Fruit fly (Drosophila melanogaster) whole organism, embryonic: Measurements from ENCODE around the gene dar1.

Source experiments
- Aef1 ChIP-seq: fragments of 200-800 bp; sonication (Bioruptor generic); IDR thresholded peaks from 3 replicates; pipeline ENCODE4 v1.3.6; 2022; ENCODE audit warnings: missing biosample characterization, missing genetic modification characterization
- BEAF-32 ChIP-seq: fragments of 200-800 bp; sonication (Bioruptor generic); optimal IDR thresholded peaks from 3 replicates; lab custom pipeline; 2017; ENCODE audit warnings: missing biosample characterization, missing genetic modification characterization, mild to moderate bottlenecking, moderate library complexity, missing genetic modification reagents
- CG10321 ChIP-seq: fragments of 200-800 bp; sonication (Bioruptor generic); IDR thresholded peaks from 2 replicates; pipeline ENCODE4 v1.3.6; 2022; ENCODE audit warnings: missing biosample characterization, missing genetic modification characterization
- CG1647 ChIP-seq: fragments of 200-800 bp; sonication (Bioruptor generic); optimal IDR thresholded peaks from 3 replicates; lab custom pipeline; 2016; ENCODE audit warnings: missing biosample characterization, missing genetic modification characterization
- CG16779 ChIP-seq: fragments of 200-800 bp; sonication (Bioruptor generic); IDR thresholded peaks from 2 replicates; pipeline ENCODE4 v1.3.6; 2022; ENCODE audit warnings: missing biosample characterization, missing genetic modification characterization
- CG1832 ChIP-seq: fragments of 200-800 bp; sonication (Bioruptor generic); optimal IDR thresholded peaks from 2 replicates; lab custom pipeline; 2017; ENCODE audit warnings: missing biosample characterization, mild to moderate bottlenecking, missing genetic modification characterization, inconsistent platforms
- CG2129 ChIP-seq: fragments of 200-800 bp; sonication (Bioruptor generic); IDR thresholded peaks from 2 replicates; pipeline ENCODE4 v1.3.6; 2022; ENCODE audit warnings: missing biosample characterization, missing genetic modification characterization; ENCODE audit not compliant: partially characterized antibody
- CG31388 ChIP-seq: fragments of 200-800 bp; sonication (Bioruptor generic); optimal IDR thresholded peaks from 2 replicates; lab custom pipeline; 2016; ENCODE audit warnings: missing biosample characterization, missing genetic modification characterization
- CG32767 ChIP-seq: fragments of 200-800 bp; sonication (Bioruptor generic); IDR thresholded peaks from 2 replicates; pipeline ENCODE4 v1.3.6; 2022; ENCODE audit warnings: missing biosample characterization, missing genetic modification characterization
- CG3995 ChIP-seq: fragments of 200-800 bp; sonication (Bioruptor generic); optimal IDR thresholded peaks from 3 replicates; lab custom pipeline; 2016; ENCODE audit warnings: missing biosample characterization, missing genetic modification characterization
- CG4404 ChIP-seq: fragments of 200-800 bp; sonication (Bioruptor generic); IDR thresholded peaks from 2 replicates; pipeline ENCODE4 v1.3.6; 2022; ENCODE audit warnings: missing biosample characterization, missing genetic modification characterization
- CG4424 ChIP-seq: fragments of 200-800 bp; sonication (Bioruptor generic); optimal IDR thresholded peaks from 3 replicates; lab custom pipeline; 2016; ENCODE audit warnings: missing biosample characterization, missing genetic modification characterization
- CG6854 ChIP-seq: fragments of 200-800 bp; sonication (Bioruptor generic); optimal IDR thresholded peaks from 3 replicates; lab custom pipeline; 2017; ENCODE audit warnings: missing biosample characterization, mild to moderate bottlenecking, missing genetic modification characterization
- CG7839 ChIP-seq: fragments of 200-800 bp; sonication (Bioruptor generic); optimal IDR thresholded peaks from 3 replicates; lab custom pipeline; 2018; ENCODE audit warnings: missing biosample characterization, mild to moderate bottlenecking, missing genetic modification characterization, moderate library complexity
- CG7928 ChIP-seq: fragments of 200-800 bp; sonication (Bioruptor generic); optimal IDR thresholded peaks from 2 replicates; lab custom pipeline; 2017; ENCODE audit warnings: missing biosample characterization, mild to moderate bottlenecking, missing genetic modification characterization
- CG8281 ChIP-seq: fragments of 200-800 bp; sonication (Bioruptor generic); optimal IDR thresholded peaks from 2 replicates; lab custom pipeline; 2018; ENCODE audit warnings: missing biosample characterization, mild to moderate bottlenecking, missing genetic modification characterization, moderate library complexity
- CG8388 ChIP-seq: fragments of 200-800 bp; sonication (Bioruptor generic); optimal IDR thresholded peaks from 2 replicates; lab custom pipeline; 2019; ENCODE audit warnings: missing biosample characterization, mild to moderate bottlenecking, missing genetic modification characterization, moderate library complexity
- Chrac-16 ChIP-seq: fragments of 200-800 bp; sonication (Bioruptor generic); optimal IDR thresholded peaks from 3 replicates; lab custom pipeline; 2016; ENCODE audit warnings: missing biosample characterization, missing genetic modification characterization
- CkIIα-i1 ChIP-seq: fragments of 200-800 bp; sonication (Bioruptor generic); IDR thresholded peaks from 2 replicates; pipeline ENCODE4 v1.3.6; 2022; ENCODE audit warnings: missing biosample characterization, missing genetic modification characterization
- CoRest ChIP-seq: fragments of 200-800 bp; sonication (Bioruptor generic); optimal IDR thresholded peaks from 3 replicates; lab custom pipeline; 2018; ENCODE audit warnings: missing biosample characterization, mild to moderate bottlenecking, missing genetic modification characterization, moderate library complexity
- Dad ChIP-seq: fragments of 200-800 bp; sonication (Bioruptor generic); optimal IDR thresholded peaks from 3 replicates; lab custom pipeline; 2016; ENCODE audit warnings: missing biosample characterization, missing genetic modification characterization
- Dp ChIP-seq: fragments of 200-800 bp; sonication (Bioruptor generic); optimal IDR thresholded peaks from 2 replicates; lab custom pipeline; 2018; ENCODE audit warnings: missing biosample characterization, mild to moderate bottlenecking, missing genetic modification characterization, moderate library complexity
- E2f2 ChIP-seq: fragments of 200-800 bp; sonication (Bioruptor generic); IDR thresholded peaks from 2 replicates; pipeline ENCODE4 v1.3.6; 2022; ENCODE audit warnings: missing biosample characterization, missing genetic modification characterization
- HLH54F ChIP-seq: fragments of 200-800 bp; sonication (Bioruptor generic); optimal IDR thresholded peaks from 3 replicates; lab custom pipeline; 2016; ENCODE audit warnings: missing biosample characterization, missing genetic modification characterization
- HmgZ ChIP-seq: fragments of 200-800 bp; sonication (Bioruptor generic); optimal IDR thresholded peaks from 2 replicates; lab custom pipeline; 2018; ENCODE audit warnings: missing biosample characterization, mild to moderate bottlenecking, missing genetic modification characterization
- Hr78 ChIP-seq, 2 experiments: fragments of 200-800 bp in 1 of 2; fragments of >200 bp in 1 of 2; sonication (Bioruptor generic) in 1 of 2; optimal IDR thresholded peaks; 2 replicates each; lab custom pipeline; 2017 to 2019; ENCODE audit warnings: missing biosample characterization in 2 of 2, missing genetic modification characterization in 2 of 2, mild to moderate bottlenecking in 1 of 2, moderate library complexity in 1 of 2
- Lhr ChIP-seq: fragments of 200-800 bp; sonication (Bioruptor generic); optimal IDR thresholded peaks from 3 replicates; lab custom pipeline; 2017; ENCODE audit warnings: mild to moderate bottlenecking, missing biosample characterization, missing genetic modification reagents, missing genetic modification characterization
- MBD-R2 ChIP-seq: fragments of 200-800 bp; sonication (Bioruptor generic); IDR thresholded peaks from 2 replicates; pipeline ENCODE4 v1.3.6; 2022; ENCODE audit warnings: missing biosample characterization, missing genetic modification characterization
- Med ChIP-seq: fragments of 200-800 bp; sonication (Bioruptor generic); peaks from one replicate; lab custom pipeline; 2016; ENCODE audit warnings: missing biosample characterization, missing genetic modification characterization, mild to moderate bottlenecking, inconsistent platforms, moderate library complexity
- Nf-YC ChIP-seq: fragments of 200-800 bp; optimal IDR thresholded peaks from 3 replicates; lab custom pipeline; 2019; ENCODE audit warnings: missing biosample characterization, mild to moderate bottlenecking, missing genetic modification characterization, moderate library complexity
- Optix ChIP-seq: fragments of 200-800 bp; sonication (Bioruptor generic); IDR thresholded peaks from 3 replicates; pipeline ENCODE4 v1.3.6; 2022; ENCODE audit warnings: missing biosample characterization, missing genetic modification characterization
- Pdp1 ChIP-seq, 2 experiments: fragments of 200-800 bp; sonication (Bioruptor generic); optimal IDR thresholded peaks; 3 replicates each; lab custom pipeline; 2016; ENCODE audit warnings: missing biosample characterization in 2 of 2, missing genetic modification characterization in 2 of 2, mild to moderate bottlenecking in 1 of 2, moderate library complexity in 1 of 2
- TFAM ChIP-seq: fragments of 200-800 bp; sonication (Bioruptor generic); optimal IDR thresholded peaks from 2 replicates; lab custom pipeline; 2017; ENCODE audit warnings: missing biosample characterization, missing genetic modification characterization, inconsistent platforms
- YL-1 ChIP-seq: fragments of 200-800 bp; sonication (Bioruptor generic); optimal IDR thresholded peaks from 3 replicates; lab custom pipeline; 2017; ENCODE audit warnings: missing biosample characterization, mild to moderate bottlenecking, missing genetic modification characterization
- bowl ChIP-seq: fragments of 200-800 bp; sonication (Bioruptor generic); IDR thresholded peaks from 2 replicates; pipeline ENCODE4 v1.3.6; 2022; ENCODE audit warnings: missing biosample characterization, missing genetic modification characterization
- crp ChIP-seq, 2 experiments: fragments of 200-800 bp; sonication (Bioruptor generic); optimal IDR thresholded peaks; 2 replicates in 1 of 2; 3 replicates in 1 of 2; lab custom pipeline; 2017; ENCODE audit warnings: missing biosample characterization in 2 of 2, missing genetic modification characterization in 2 of 2, mild to moderate bottlenecking in 1 of 2, moderate library complexity in 1 of 2
- cwo ChIP-seq: fragments of 200-800 bp; sonication (Bioruptor generic); optimal IDR thresholded peaks from 3 replicates; lab custom pipeline; 2017; ENCODE audit warnings: missing biosample characterization, missing genetic modification characterization, mild to moderate bottlenecking, moderate library complexity, missing genetic modification reagents
- danr ChIP-seq: fragments of 200-800 bp; sonication (Bioruptor generic); IDR thresholded peaks from 2 replicates; pipeline ENCODE4 v1.3.6; 2022; ENCODE audit warnings: missing biosample characterization, missing genetic modification characterization
- gem ChIP-seq: fragments of 200-800 bp; sonication (Bioruptor generic); optimal IDR thresholded peaks from 2 replicates; lab custom pipeline; 2019; ENCODE audit warnings: missing biosample characterization, mild to moderate bottlenecking, missing genetic modification characterization, moderate library complexity
- grau ChIP-seq: fragments of 200-800 bp; optimal IDR thresholded peaks from 3 replicates; lab custom pipeline; 2019; ENCODE audit warnings: missing biosample characterization, mild to moderate bottlenecking, missing genetic modification characterization, moderate library complexity
- ham ChIP-seq: fragments of 200-800 bp; sonication (Bioruptor generic); IDR thresholded peaks from 2 replicates; pipeline ENCODE4 v1.3.6; 2022; ENCODE audit warnings: missing biosample characterization, missing genetic modification characterization
- lov ChIP-seq, 2 experiments: fragments of 200-800 bp in 1 of 2; fragments of >200 bp in 1 of 2; sonication (Bioruptor generic) in 1 of 2; IDR thresholded peaks in 1 of 2; optimal IDR thresholded peaks in 1 of 2; 2 replicates in 1 of 2; 3 replicates in 1 of 2; pipeline versions ENCODE4 v1.3.6 to Lab custom; 2017 to 2022; ENCODE audit warnings: missing biosample characterization in 1 of 2, missing genetic modification characterization in 1 of 2
- run ChIP-seq: fragments of 200-800 bp; sonication (Bioruptor generic); optimal IDR thresholded peaks from 3 replicates; lab custom pipeline; 2018; ENCODE audit warnings: missing biosample characterization, mild to moderate bottlenecking, missing genetic modification characterization
- salm ChIP-seq: fragments of 200-800 bp; sonication (Bioruptor generic); optimal IDR thresholded peaks from 2 replicates; lab custom pipeline; 2018; ENCODE audit warnings: missing biosample characterization, mild to moderate bottlenecking, missing genetic modification characterization
- sug ChIP-seq: fragments of 200-800 bp; optimal IDR thresholded peaks from 2 replicates; lab custom pipeline; 2019; ENCODE audit warnings: missing biosample characterization, mild to moderate bottlenecking, missing genetic modification characterization, moderate library complexity
- unpg ChIP-seq: fragments of 200-800 bp; sonication (Bioruptor generic); optimal IDR thresholded peaks from 3 replicates; lab custom pipeline; 2018; ENCODE audit warnings: missing biosample characterization, mild to moderate bottlenecking, missing genetic modification characterization, moderate library complexity
- wek ChIP-seq: fragments of 200-800 bp; sonication (Bioruptor generic); optimal IDR thresholded peaks from 3 replicates; lab custom pipeline; 2018; ENCODE audit warnings: missing biosample characterization, mild to moderate bottlenecking, missing genetic modification characterization, moderate library complexity
- zen ChIP-seq: fragments of 200-800 bp; sonication (Bioruptor generic); optimal IDR thresholded peaks from 3 replicates; lab custom pipeline; 2018; ENCODE audit warnings: missing biosample characterization, mild to moderate bottlenecking, missing genetic modification characterization, moderate library complexity

Gene dar1

DNA sequence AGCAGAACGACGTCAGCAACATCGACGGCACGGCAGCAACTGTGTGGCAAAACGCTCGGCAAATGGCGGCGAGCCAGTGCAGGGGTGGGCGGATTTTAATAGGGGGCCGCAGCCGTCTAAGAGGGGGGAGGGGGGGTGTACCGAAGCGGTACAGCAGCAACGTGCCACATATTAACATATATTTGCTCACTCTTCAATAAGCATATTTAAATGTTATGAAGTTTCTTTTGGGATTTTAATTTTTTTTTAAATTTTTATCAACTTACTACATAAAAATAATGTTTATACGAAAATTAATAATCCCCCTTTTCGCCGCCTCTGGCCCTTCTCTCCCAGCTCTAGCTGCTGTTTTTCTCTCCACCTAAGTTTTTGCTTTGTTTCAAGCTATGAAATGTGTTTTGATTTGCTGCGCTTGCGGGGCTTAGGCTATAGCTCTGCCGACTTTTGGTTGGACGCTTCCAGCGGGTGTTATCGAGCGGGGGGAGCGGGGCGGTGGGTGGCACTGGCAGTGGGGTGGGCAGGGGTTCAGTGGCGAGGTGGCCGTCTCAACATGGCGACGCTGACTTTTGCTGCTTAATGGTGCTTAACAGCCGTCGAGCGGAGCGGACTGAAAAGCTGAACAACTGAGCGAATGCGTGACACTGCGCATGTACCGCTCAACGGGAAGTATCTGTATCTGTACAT, 6.5 kb downstream of the dar1 start (continued):
- TF ChIP-seq CG1647 (GFP tag; lab: Kevin White, UChicago) (peak; percentile 10), wek (GFP tag; lab: Kevin White, UChicago) (no peak), grau (tag; lab: Kevin White, UChicago) (peak; percentile 88), Hr78 (GFP tag; optimal IDR thresholded peaks at IDR 0.05; lab: Kevin White, UChicago) (peak in 1 of 2 experiments; percentile 6), CkIIα-i1 (GFP tag; lab: Robert Waterston, UW) (peak; percentile 61; the same call in 1 of the 2 replicates), HLH54F (GFP tag; lab: Kevin White, UChicago) (no peak), lov (optimal IDR thresholded peaks at IDR 0.05; lab: Kevin White, UChicago) (no peak), lov (GFP tag; IDR thresholded peaks at IDR 0.05; lab: Robert Waterston, UW) (peak; percentile 53; the same call in 1 of the 3 replicates), CG6854 (GFP tag; lab: Kevin White, UChicago) (peak; percentile 82), CoRest (tag; lab: Kevin White, UChicago) (peak; percentile 92), CG16779 (no peak), Optix (GFP tag; lab: Robert Waterston, UW) (peak; percentile 82), gem (tag; lab: Kevin White, UChicago) (peak; percentile 89), Nf-YC (tag; lab: Kevin White, UChicago) (peak; percentile 97), YL-1 (GFP tag; lab: Kevin White, UChicago) (peak; percentile 31), CG31388 (peak; percentile 5), CG8388 (peak; percentile 68), CG7928 (GFP tag; lab: Kevin White, UChicago) (peak; percentile 37), Aef1 (GFP tag; lab: Robert Waterston, UW) (peak; percentile 89), zen (peak; percentile 1), TFAM (GFP tag; lab: Kevin White, UChicago) (no peak), BEAF-32 (GFP tag; lab: Kevin White, UChicago) (no peak), E2f2 (GFP tag; lab: Robert Waterston, UW) (peak; percentile 73), ham (GFP tag; lab: Robert Waterston, UW) (0 out of 2 replicates have a peak, but pooled peaks have one; percentile 27), CG8281 (tag; lab: Kevin White, UChicago) (peak; percentile 68), bowl (GFP tag; lab: Robert Waterston, UW) (peak; percentile 80; the same call in 1 of the 2 replicates), run (tag; lab: Kevin White, UChicago) (peak; percentile 52), salm (tag; lab: Kevin White, UChicago) (peak; percentile 48), CG32767 (GFP tag; lab: Robert Waterston, UW) (peak; percentile 85), cwo (GFP tag; lab: Kevin White, UChicago) (peak; percentile 74), Lhr (GFP tag; lab: Kevin White, UChicago) (peak; percentile 29), Pdp1 (GFP tag; optimal IDR thresholded peaks at IDR 0.05; lab: Kevin White, UChicago) (peak in 1 of 2 experiments; percentile 32), crp (GFP tag; optimal IDR thresholded peaks at IDR 0.05; lab: Kevin White, UChicago) (peak in 1 of 2 experiments; percentile 43), Dp (GFP tag; lab: Kevin White, UChicago) (no peak), unpg (GFP tag; lab: Kevin White, UChicago) (peak; percentile 83), HmgZ (tag; lab: Kevin White, UChicago) (peak; percentile 74), MBD-R2 (peak; percentile 48; the same call in 1 of the 2 replicates), danr (GFP tag; lab: Robert Waterston, UW) (peak; percentile 48), CG3995 (GFP tag; lab: Kevin White, UChicago) (no peak), Med (GFP tag; lab: Kevin White, UChicago) (peak; percentile 9), Dad (no peak), Chrac-16 (peak; percentile 79), CG2129 (no peak), CG4424 (peak; percentile 80), CG10321 (peak; percentile 73), sug (tag; lab: Kevin White, UChicago) (peak; percentile 83), CG7839 (peak; percentile 91), CG4404 (GFP tag; lab: Robert Waterston, UW) (peak; percentile 81), CG1832 (peak; percentile 9)
